Worm (Caenorhabditis elegans) whole organism, L4 larva: Measurements from ENCODE around the gene F13D12.3.

Experiments used
- ceh-62 ChIP-seq: sonication (generic microtip); optimal IDR thresholded peaks from 2 replicates; lab custom pipeline; 2017; ENCODE audit warnings: missing biosample characterization, missing genetic modification characterization
- skn-1 ChIP-seq: fragments of 150-350 bp; optimal IDR thresholded peaks from 2 replicates; lab custom pipeline; 2014; ENCODE audit warnings: missing biosample characterization, missing genetic modification characterization

ce11 chrII:11695945-11696270, 24.3 kb upstream of the F13D12.3 start, which contains the start of gene xpf-1:
- TF ChIP-seq skn-1 (tag; lab: Kevin White, UChicago) (no peak), ceh-62 (tag; lab: Kevin White, UChicago) (no peak)
